Fruit fly (Drosophila melanogaster): Measurements from ENCODE around the gene Tbc1d15-17.
A peak's percentile ranks its signal among the peaks of the same experiment; 100 is the strongest.

The Tbc1d15-17 gene

DNA sequence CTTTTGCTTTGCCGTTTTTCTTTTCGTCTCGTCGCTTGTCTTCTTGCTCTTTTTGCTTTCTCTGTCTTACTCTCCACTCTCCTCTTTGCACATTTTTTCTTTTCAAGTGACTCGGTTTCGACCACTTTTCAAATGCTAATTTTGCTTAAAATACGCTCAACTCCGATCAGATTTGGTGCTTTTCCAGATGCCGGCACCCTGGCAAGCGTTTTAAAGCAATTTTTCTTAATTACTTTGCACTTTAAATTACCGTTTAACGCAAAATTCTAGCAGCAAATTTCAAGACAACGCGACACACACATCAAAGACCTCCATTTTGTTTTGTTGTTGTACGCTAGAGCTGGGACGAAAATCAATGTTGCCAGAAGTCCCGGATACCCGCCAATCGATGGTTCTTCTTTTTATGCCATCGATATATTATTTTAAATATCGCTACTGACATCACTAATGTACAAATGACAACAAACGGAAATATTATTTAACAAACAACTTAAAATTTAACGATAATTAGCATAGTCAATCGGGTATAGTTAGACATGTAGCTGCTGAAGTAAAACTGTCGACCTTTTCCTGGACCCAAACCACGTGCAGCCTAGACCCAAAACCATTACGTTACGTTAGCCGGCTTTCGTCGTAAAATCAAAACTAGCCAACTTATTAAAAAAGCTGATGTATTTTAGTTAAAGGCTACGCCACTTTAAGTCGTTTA, 43.7 kb downstream of the Tbc1d15-17 start, which contains the start of gene kis (continued):
- TF ChIP-seq CG8089 (GFP tag; optimal IDR thresholded peaks at IDR 0.05) (no peak), Dbx (GFP tag; IDR thresholded peaks at IDR 0.05) (peak; percentile 73; the same call in 2 of the 3 replicates), fd64A (GFP tag; optimal IDR thresholded peaks at IDR 0.05) (no peak), lola (GFP tag; optimal IDR thresholded peaks at IDR 0.05) (no peak), CG11247 (GFP tag; IDR thresholded peaks at IDR 0.05) (peak; percentile 19; the same call in 1 of the 2 replicates), Pdp1 (GFP tag; optimal IDR thresholded peaks at IDR 0.05) (peak; percentile 42 to 66), MBD-R2 (GFP tag; IDR thresholded peaks at IDR 0.05) (peak; percentile 50), tgo (GFP tag; IDR thresholded peaks at IDR 0.05) (no peak), PHDP (tag; optimal IDR thresholded peaks at IDR 0.05) (peak; percentile 56), nom (GFP tag; optimal IDR thresholded peaks at IDR 0.05) (peak; percentile 84), CG10959 (GFP tag; IDR thresholded peaks at IDR 0.05) (no peak), D (optimal IDR thresholded peaks at IDR 0.05) (no peak), D (GFP tag; optimal IDR thresholded peaks at IDR 0.05) (no peak), CG17186 (GFP tag; optimal IDR thresholded peaks at IDR 0.05) (peak; percentile 34), sc (optimal IDR thresholded peaks at IDR 0.05) (no peak), sc (GFP tag; optimal IDR thresholded peaks at IDR 0.05) (no peak), inv (GFP tag; IDR thresholded peaks at IDR 0.05; ENCODE audit: partially characterized antibody) (peak; percentile 94), CG15514 (GFP tag; optimal IDR thresholded peaks at IDR 0.05) (peak; percentile 68), CG4328 (GFP tag; optimal IDR thresholded peaks at IDR 0.05) (peak; percentile 21), CG9817 (tag; optimal IDR thresholded peaks at IDR 0.05) (peak; percentile 36), gsb (GFP tag; IDR thresholded peaks at IDR 0.05) (no peak), chinmo (GFP tag; IDR thresholded peaks at IDR 0.05; ENCODE audit: partially characterized antibody) (peak; percentile 92), phol (tag; optimal IDR thresholded peaks at IDR 0.05) (peak; percentile 99), CG1603 (tag; optimal IDR thresholded peaks at IDR 0.05) (peak; percentile 76), CG3726 (GFP tag; IDR thresholded peaks at IDR 0.05) (no peak), CG31388 (GFP tag; optimal IDR thresholded peaks at IDR 0.05) (no peak), CoRest (tag; optimal IDR thresholded peaks at IDR 0.05) (peak; percentile 36), Fer3 (tag; optimal IDR thresholded peaks at IDR 0.05) (peak; percentile 37), kay (GFP tag; optimal IDR thresholded peaks at IDR 0.05) (no peak), CG43689 (GFP tag; IDR thresholded peaks at IDR 0.05) (no peak), Dll (GFP tag; IDR thresholded peaks at IDR 0.05; ENCODE audit: partially characterized antibody) (peak; percentile 97), ara (GFP tag; IDR thresholded peaks at IDR 0.05) (no peak), amos (GFP tag; IDR thresholded peaks at IDR 0.05; ENCODE audit: partially characterized antibody) (peak; percentile 98), CG8765 (GFP tag; IDR thresholded peaks at IDR 0.05) (no peak), Ssrp (tag; optimal IDR thresholded peaks at IDR 0.05) (no peak), Lim3 (GFP tag; IDR thresholded peaks at IDR 0.05) (no peak), Drgx (GFP tag; IDR thresholded peaks at IDR 0.05) (peak; percentile 44; the same call in 1 of the 2 replicates), corto (GFP tag; optimal IDR thresholded peaks at IDR 0.05) (peak; percentile 35), CG17568 (GFP tag; optimal IDR thresholded peaks at IDR 0.05) (peak; percentile 13), ind (GFP tag; optimal IDR thresholded peaks at IDR 0.05) (peak; percentile 4), repo (GFP tag; optimal IDR thresholded peaks at IDR 0.05) (peak; percentile 12), jing (GFP tag; optimal IDR thresholded peaks at IDR 0.05) (no peak), Spps (tag; optimal IDR thresholded peaks at IDR 0.05) (no peak), ab (GFP tag; optimal IDR thresholded peaks at IDR 0.05) (peak; percentile 11), CG14441 (GFP tag; IDR thresholded peaks at IDR 0.05) (no peak), CkIIα-i1 (GFP tag; IDR thresholded peaks at IDR 0.05) (no peak), Hey (tag; optimal IDR thresholded peaks at IDR 0.05) (no peak), insv (GFP tag; optimal IDR thresholded peaks at IDR 0.05) (no peak), CG17802 (tag; optimal IDR thresholded peaks at IDR 0.05) (no peak)
